Fruit fly (Drosophila melanogaster) whole organism, embryonic: ENCODE data around the gene TRAM.

Experiments
- Abd-B ChIP-seq: fragments of 200-800 bp; sonication (Bioruptor generic); optimal IDR thresholded peaks from 2 replicates; lab custom pipeline; 2018; ENCODE audit warnings: missing biosample characterization, mild to moderate bottlenecking, missing genetic modification characterization, moderate library complexity
- CG10209 ChIP-seq: fragments of 200-800 bp; sonication (Bioruptor generic); optimal IDR thresholded peaks from 3 replicates; lab custom pipeline; 2017; ENCODE audit warnings: missing biosample characterization, mild to moderate bottlenecking, missing genetic modification characterization, missing genetic modification reagents
- CG12104 ChIP-seq: fragments of 200-800 bp; sonication (Bioruptor generic); optimal IDR thresholded peaks from 3 replicates; lab custom pipeline; 2016; ENCODE audit warnings: missing biosample characterization, missing genetic modification characterization
- CG13624 ChIP-seq: fragments of 200-800 bp; sonication (Bioruptor generic); optimal IDR thresholded peaks from 2 replicates; lab custom pipeline; 2016; ENCODE audit warnings: missing biosample characterization, missing genetic modification characterization
- CG15514 ChIP-seq: fragments of 200-800 bp; sonication (Bioruptor generic); optimal IDR thresholded peaks from 3 replicates; lab custom pipeline; 2017; ENCODE audit warnings: missing biosample characterization, missing genetic modification characterization, mild to moderate bottlenecking, moderate library complexity, missing genetic modification reagents
- CG1603 ChIP-seq: fragments of 200-800 bp; sonication (Bioruptor generic); optimal IDR thresholded peaks from 2 replicates; lab custom pipeline; 2019; ENCODE audit warnings: missing biosample characterization, mild to moderate bottlenecking, missing genetic modification characterization, moderate library complexity
- CG16813 ChIP-seq: fragments of 200-800 bp; sonication (Bioruptor generic); IDR thresholded peaks from 3 replicates; pipeline ENCODE4 v1.3.6; 2022; ENCODE audit warnings: missing biosample characterization, missing genetic modification characterization; ENCODE audit not compliant: partially characterized antibody
- CG1792 ChIP-seq: fragments of 200-800 bp; sonication (Bioruptor generic); optimal IDR thresholded peaks from 2 replicates; lab custom pipeline; 2016; ENCODE audit warnings: missing biosample characterization, missing genetic modification characterization
- CG31388 ChIP-seq: fragments of 200-800 bp; sonication (Bioruptor generic); optimal IDR thresholded peaks from 2 replicates; lab custom pipeline; 2016; ENCODE audit warnings: missing biosample characterization, missing genetic modification characterization
- CG42726 ChIP-seq: fragments of 200-800 bp; sonication (Bioruptor generic); IDR thresholded peaks from 2 replicates; pipeline ENCODE4 v1.3.6; 2022; ENCODE audit warnings: missing biosample characterization, missing genetic modification characterization; ENCODE audit not compliant: partially characterized antibody
- CG5180 ChIP-seq: fragments of 200-800 bp; sonication (Bioruptor generic); optimal IDR thresholded peaks from 3 replicates; lab custom pipeline; 2017; ENCODE audit warnings: missing biosample characterization, missing genetic modification characterization, mild to moderate bottlenecking, moderate library complexity, missing genetic modification reagents
- CG6813 ChIP-seq: fragments of 200-800 bp; sonication (Bioruptor generic); optimal IDR thresholded peaks from 2 replicates; lab custom pipeline; 2017; ENCODE audit warnings: missing biosample characterization, missing genetic modification characterization, mild to moderate bottlenecking, moderate library complexity, missing genetic modification reagents
- CG7271 ChIP-seq: fragments of 200-800 bp; sonication (Bioruptor generic); optimal IDR thresholded peaks from 2 replicates; lab custom pipeline; 2018; ENCODE audit warnings: missing biosample characterization, mild to moderate bottlenecking, missing genetic modification characterization, moderate library complexity
- CG8359 ChIP-seq: fragments of 200-800 bp; sonication (Bioruptor generic); optimal IDR thresholded peaks from 2 replicates; lab custom pipeline; 2017; ENCODE audit warnings: missing biosample characterization, mild to moderate bottlenecking, missing genetic modification characterization, borderline replicate concordance
- CG8944 ChIP-seq: fragments of 200-800 bp; sonication (Bioruptor generic); optimal IDR thresholded peaks from 3 replicates; lab custom pipeline; 2016; ENCODE audit warnings: missing biosample characterization, missing genetic modification characterization
- CTCF ChIP-seq: fragments of 200-800 bp; sonication (Bioruptor generic); optimal IDR thresholded peaks from 2 replicates; lab custom pipeline; 2017; ENCODE audit warnings: missing biosample characterization, mild to moderate bottlenecking, missing genetic modification characterization, moderate library complexity
- CkIIα-i1 ChIP-seq: fragments of 200-800 bp; sonication (Bioruptor generic); IDR thresholded peaks from 2 replicates; pipeline ENCODE4 v1.3.6; 2022; ENCODE audit warnings: missing biosample characterization, missing genetic modification characterization
- Dek ChIP-seq: fragments of 200-800 bp; sonication (Bioruptor generic); optimal IDR thresholded peaks from 3 replicates; lab custom pipeline; 2019; ENCODE audit warnings: missing biosample characterization, mild to moderate bottlenecking, missing genetic modification characterization, moderate library complexity
- ERR ChIP-seq: fragments of 200-800 bp; sonication (Bioruptor generic); optimal IDR thresholded peaks from 2 replicates; lab custom pipeline; 2016; ENCODE audit warnings: missing biosample characterization, missing genetic modification characterization
- HmgD ChIP-seq: fragments of 200-800 bp; sonication (Bioruptor generic); optimal IDR thresholded peaks from 3 replicates; lab custom pipeline; 2016; ENCODE audit warnings: missing biosample characterization, missing genetic modification characterization
- Jarid2 ChIP-seq: fragments of 200-800 bp; sonication (Bioruptor generic); optimal IDR thresholded peaks from 3 replicates; lab custom pipeline; 2017; ENCODE audit warnings: mild to moderate bottlenecking, missing biosample characterization, missing genetic modification reagents, missing genetic modification characterization
- NC2α ChIP-seq: fragments of 200-800 bp; sonication (Bioruptor generic); optimal IDR thresholded peaks from 2 replicates; lab custom pipeline; 2016; ENCODE audit warnings: missing biosample characterization, missing genetic modification characterization
- Nf-YA ChIP-seq: fragments of 200-800 bp; sonication (Bioruptor generic); IDR thresholded peaks from 2 replicates; pipeline ENCODE4 v1.3.6; 2022; ENCODE audit warnings: missing biosample characterization, missing genetic modification characterization
- Xrp1 ChIP-seq: fragments of 200-800 bp; sonication (Bioruptor generic); IDR thresholded peaks from 2 replicates; pipeline ENCODE4 v1.3.6; 2022; ENCODE audit warnings: missing biosample characterization, missing genetic modification characterization
- bigmax ChIP-seq: fragments of 200-800 bp; sonication (Bioruptor generic); optimal IDR thresholded peaks from 2 replicates; lab custom pipeline; 2018; ENCODE audit warnings: missing biosample characterization, mild to moderate bottlenecking, missing genetic modification characterization
- caup ChIP-seq: fragments of 200-800 bp; sonication (Bioruptor generic); optimal IDR thresholded peaks from 3 replicates; lab custom pipeline; 2017; ENCODE audit warnings: missing biosample characterization, mild to moderate bottlenecking, missing genetic modification characterization, moderate library complexity; ENCODE audit not compliant: severe bottlenecking
- cg ChIP-seq: fragments of 200-800 bp; sonication (Bioruptor generic); optimal IDR thresholded peaks from 3 replicates; lab custom pipeline; 2019; ENCODE audit warnings: missing biosample characterization, mild to moderate bottlenecking, missing genetic modification characterization, moderate library complexity
- corto ChIP-seq: fragments of 200-800 bp; sonication (Bioruptor generic); optimal IDR thresholded peaks from 2 replicates; lab custom pipeline; 2016; ENCODE audit warnings: missing biosample characterization, mild to moderate bottlenecking, missing genetic modification characterization, moderate library complexity
- crol ChIP-seq: fragments of 200-800 bp; sonication (Bioruptor generic); IDR thresholded peaks from 2 replicates; pipeline ENCODE4 v1.3.6; 2022; ENCODE audit warnings: missing biosample characterization, missing genetic modification characterization
- danr ChIP-seq: fragments of 200-800 bp; sonication (Bioruptor generic); IDR thresholded peaks from 2 replicates; pipeline ENCODE4 v1.3.6; 2022; ENCODE audit warnings: missing biosample characterization, missing genetic modification characterization
- en ChIP-seq: fragments of 200-800 bp; sonication (Bioruptor generic); optimal IDR thresholded peaks from 2 replicates; lab custom pipeline; 2016; ENCODE audit warnings: missing biosample characterization, missing genetic modification characterization
- eve ChIP-seq, 2 experiments: fragments of >200 bp; optimal IDR thresholded peaks; 2 replicates each; lab custom pipeline; 2017; ENCODE audit warnings: missing biosample characterization in 2 of 2, missing genetic modification characterization in 2 of 2
- gfzf ChIP-seq: fragments of 200-800 bp; sonication (Bioruptor generic); optimal IDR thresholded peaks from 2 replicates; lab custom pipeline; 2016; ENCODE audit warnings: missing biosample characterization, mild to moderate bottlenecking, missing genetic modification characterization, moderate library complexity
- kni ChIP-seq: fragments of 200-800 bp; sonication (Bioruptor generic); optimal IDR thresholded peaks from 3 replicates; lab custom pipeline; 2017; ENCODE audit warnings: mild to moderate bottlenecking, missing biosample characterization, missing genetic modification reagents, missing genetic modification characterization
- knrl ChIP-seq: fragments of 200-800 bp; sonication (Bioruptor generic); IDR thresholded peaks from 3 replicates; pipeline ENCODE4 v1.3.6; 2022; ENCODE audit warnings: missing biosample characterization, missing genetic modification characterization; ENCODE audit not compliant: partially characterized antibody
- mam ChIP-seq: fragments of 200-800 bp; sonication (Bioruptor generic); optimal IDR thresholded peaks from 3 replicates; lab custom pipeline; 2016; ENCODE audit warnings: missing biosample characterization, missing genetic modification characterization
- mld ChIP-seq: fragments of 200-800 bp; sonication (Bioruptor generic); IDR thresholded peaks from 3 replicates; pipeline ENCODE4 v1.3.6; 2022; ENCODE audit warnings: missing biosample characterization, missing genetic modification characterization; ENCODE audit not compliant: partially characterized antibody
- pb ChIP-seq: fragments of 200-800 bp; sonication (Bioruptor generic); optimal IDR thresholded peaks from 3 replicates; lab custom pipeline; 2016; ENCODE audit warnings: missing biosample characterization, missing genetic modification characterization
- sna ChIP-seq: fragments of 200-800 bp; sonication (Bioruptor generic); IDR thresholded peaks from 2 replicates; pipeline ENCODE4 v1.3.6; 2022; ENCODE audit warnings: missing biosample characterization, missing genetic modification characterization; ENCODE audit not compliant: partially characterized antibody
- so ChIP-seq: fragments of 200-800 bp; sonication (Bioruptor generic); IDR thresholded peaks from 3 replicates; pipeline ENCODE4 v1.3.6; 2022; ENCODE audit warnings: missing biosample characterization, missing genetic modification characterization
- sob ChIP-seq: fragments of 200-800 bp; sonication (Bioruptor generic); IDR thresholded peaks from 2 replicates; pipeline ENCODE4 v1.3.6; 2022; ENCODE audit warnings: missing biosample characterization, missing genetic modification characterization
- tna ChIP-seq: fragments of 200-800 bp; sonication (Bioruptor generic); IDR thresholded peaks from 2 replicates; pipeline ENCODE4 v1.3.6; 2022; ENCODE audit warnings: missing biosample characterization, missing genetic modification characterization; ENCODE audit not compliant: partially characterized antibody
- twi ChIP-seq: fragments of 200-800 bp; optimal IDR thresholded peaks from 2 replicates; lab custom pipeline; 2019; ENCODE audit warnings: missing biosample characterization, mild to moderate bottlenecking, missing genetic modification characterization, moderate library complexity
- unpg ChIP-seq: fragments of 200-800 bp; sonication (Bioruptor generic); optimal IDR thresholded peaks from 3 replicates; lab custom pipeline; 2018; ENCODE audit warnings: missing biosample characterization, mild to moderate bottlenecking, missing genetic modification characterization, moderate library complexity
- vvl ChIP-seq: fragments of 200-800 bp; sonication (Bioruptor generic); IDR thresholded peaks from 2 replicates; pipeline ENCODE4 v1.3.6; 2022; ENCODE audit warnings: missing biosample characterization, missing genetic modification characterization
- zen2 ChIP-seq: fragments of 200-800 bp; sonication (Bioruptor generic); IDR thresholded peaks from 3 replicates; pipeline ENCODE4 v1.3.6; 2022; ENCODE audit warnings: missing biosample characterization, missing genetic modification characterization; ENCODE audit not compliant: partially characterized antibody
- zfh1 ChIP-seq: fragments of 200-800 bp; sonication (Bioruptor generic); IDR thresholded peaks from 3 replicates; pipeline ENCODE4 v1.3.6; 2022; ENCODE audit warnings: missing biosample characterization, missing genetic modification characterization

TRAM gene

DNA sequence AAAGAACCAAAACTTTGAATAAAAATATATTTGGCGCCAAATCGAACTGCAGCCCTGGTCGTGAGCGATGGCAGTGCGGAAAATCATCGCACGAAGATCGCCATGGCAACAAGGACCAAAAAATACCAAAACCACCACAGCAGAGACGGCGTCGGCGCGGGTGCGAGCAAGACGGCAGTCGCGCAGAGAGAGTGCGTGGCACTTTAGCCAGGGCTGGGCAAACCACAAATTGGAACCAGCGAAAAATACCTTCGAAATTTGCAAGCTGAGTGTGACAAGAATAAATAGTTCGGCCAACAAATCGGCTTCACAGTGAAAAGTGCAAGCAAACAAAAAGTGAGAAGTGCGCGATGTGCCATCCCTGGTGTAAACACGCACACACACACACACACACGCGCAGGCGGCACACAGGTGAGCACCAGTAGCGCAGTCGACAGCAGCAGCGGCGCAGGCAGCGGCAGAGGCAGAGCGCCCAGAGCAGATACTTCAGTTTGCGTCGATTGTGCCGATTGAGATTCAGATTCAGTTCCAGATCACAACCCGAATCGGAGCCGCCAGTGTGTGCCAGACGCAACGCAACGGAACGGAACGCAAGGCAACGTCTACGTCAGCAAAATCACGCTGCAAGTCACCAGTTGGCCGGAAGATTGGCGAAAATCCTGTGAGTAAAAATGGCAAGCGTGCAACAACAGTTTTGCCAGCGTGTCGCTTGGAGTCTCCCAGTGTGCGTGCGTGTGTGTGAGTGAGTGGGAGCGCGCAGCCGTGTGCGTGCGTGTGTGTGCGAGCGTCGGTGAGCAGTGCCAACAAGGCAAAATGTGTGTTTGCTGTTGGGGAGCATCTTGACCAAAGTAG is at the start of gene TRAM (continued):
- TF ChIP-seq mam: peak; percentile 99
- TF ChIP-seq Dek (tag; lab: Kevin White, UChicago): peak; percentile 97
- TF ChIP-seq CG31388 (GFP tag; lab: Kevin White, UChicago): peak; percentile 91
- TF ChIP-seq crol (GFP tag; lab: Robert Waterston, UW): peak; percentile 88
- TF ChIP-seq Nf-YA: peak; percentile 97
- peak; percentile 91 for TF ChIP-seq CkIIα-i1 (GFP tag; lab: Robert Waterston, UW)
- TF ChIP-seq eve (GFP tag; optimal IDR thresholded peaks at IDR 0.05; lab: Kevin White, UChicago): peak in 1 of 2 experiments; percentile 89
- peak; percentile 98 for TF ChIP-seq pb (GFP tag; lab: Kevin White, UChicago)
- TF ChIP-seq CG8944 (GFP tag; lab: Kevin White, UChicago): peak; percentile 99
- peak; percentile 95 for TF ChIP-seq ERR (GFP tag; lab: Kevin White, UChicago)
- peak; percentile 40 for TF ChIP-seq bigmax (GFP tag; lab: Kevin White, UChicago)
- TF ChIP-seq CTCF (GFP tag; lab: Kevin White, UChicago): peak; percentile 69
- peak; percentile 99 for TF ChIP-seq Xrp1
- peak; percentile 69; the same call in 1 of the 3 replicates for TF ChIP-seq mld (GFP tag; lab: Robert Waterston, UW)
- peak; percentile 98 for TF ChIP-seq unpg (GFP tag; lab: Kevin White, UChicago)
- peak; percentile 99 for TF ChIP-seq so (GFP tag; lab: Robert Waterston, UW)
- TF ChIP-seq CG8359 (GFP tag; lab: Kevin White, UChicago): peak; percentile 92
- peak; percentile 68 for TF ChIP-seq tna
- peak; percentile 98 for TF ChIP-seq HmgD (GFP tag; lab: Kevin White, UChicago)
- TF ChIP-seq CG5180: peak; percentile 88
- TF ChIP-seq en (GFP tag; lab: Kevin White, UChicago): peak; percentile 95
- TF ChIP-seq knrl: peak; percentile 89
- peak; percentile 97 for TF ChIP-seq Abd-B
- TF ChIP-seq CG16813 (GFP tag; lab: Robert Waterston, UW): peak; percentile 87
- TF ChIP-seq gfzf: peak; percentile 70
- TF ChIP-seq zfh1: peak; percentile 99
- TF ChIP-seq CG1603 (tag; lab: Kevin White, UChicago): peak; percentile 97
- TF ChIP-seq CG7271 (tag; lab: Kevin White, UChicago): peak; percentile 86
- TF ChIP-seq kni (GFP tag; lab: Kevin White, UChicago): peak; percentile 97
- TF ChIP-seq vvl (GFP tag; lab: Robert Waterston, UW): peak; percentile 99
- peak; percentile 96 for TF ChIP-seq CG6813 (GFP tag; lab: Kevin White, UChicago)
- TF ChIP-seq CG1792: peak; percentile 97
- peak; percentile 95 for TF ChIP-seq cg (GFP tag; lab: Kevin White, UChicago)
- TF ChIP-seq danr (GFP tag; lab: Robert Waterston, UW): peak; percentile 97
- TF ChIP-seq sob: peak; percentile 99
- peak; percentile 98 for TF ChIP-seq NC2α
- peak; percentile 98 for TF ChIP-seq caup (GFP tag; lab: Kevin White, UChicago)
- TF ChIP-seq Jarid2 (GFP tag; lab: Kevin White, UChicago): peak; percentile 85
- no peak for TF ChIP-seq corto (GFP tag; lab: Kevin White, UChicago)
- peak; percentile 98 for TF ChIP-seq CG13624 (GFP tag; lab: Kevin White, UChicago)
- TF ChIP-seq zen2 (GFP tag; lab: Robert Waterston, UW): peak; percentile 67
- TF ChIP-seq twi: peak; percentile 90
- peak; percentile 98 for TF ChIP-seq CG10209 (GFP tag; lab: Kevin White, UChicago)
- peak; percentile 82 for TF ChIP-seq CG42726 (GFP tag; lab: Robert Waterston, UW)
- TF ChIP-seq CG15514 (GFP tag; lab: Kevin White, UChicago): peak; percentile 98
- TF ChIP-seq sna: peak; percentile 70; the same call in 1 of the 2 replicates
- peak; percentile 94 for TF ChIP-seq CG12104 (GFP tag; lab: Kevin White, UChicago)
